Fruit fly (Drosophila melanogaster) whole organism, embryonic: Measurements from ENCODE around the gene Pax.

Experiments used
- Asciz ChIP-seq: fragments of 200-800 bp; sonication (Bioruptor generic); optimal IDR thresholded peaks from 2 replicates; lab custom pipeline; 2017; ENCODE audit warnings: missing biosample characterization, mild to moderate bottlenecking, missing genetic modification characterization, missing genetic modification reagents
- Blimp-1 ChIP-seq: fragments of 200-800 bp; sonication (Bioruptor generic); optimal IDR thresholded peaks from 3 replicates; lab custom pipeline; 2018; ENCODE audit warnings: missing biosample characterization, missing genetic modification characterization, mild to moderate bottlenecking, moderate library complexity, missing genetic modification reagents
- CG11723 ChIP-seq: fragments of 200-800 bp; sonication (Bioruptor generic); optimal IDR thresholded peaks from 2 replicates; lab custom pipeline; 2017; ENCODE audit warnings: missing biosample characterization, mild to moderate bottlenecking, missing genetic modification characterization
- CG13775 ChIP-seq: fragments of 200-800 bp; sonication (Bioruptor generic); optimal IDR thresholded peaks from 3 replicates; lab custom pipeline; 2017; ENCODE audit warnings: missing biosample characterization, mild to moderate bottlenecking, missing genetic modification characterization
- CG15269 ChIP-seq: fragments of 200-800 bp; sonication (Bioruptor generic); optimal IDR thresholded peaks from 2 replicates; lab custom pipeline; 2018; ENCODE audit warnings: missing biosample characterization, mild to moderate bottlenecking, missing genetic modification characterization, moderate library complexity
- CG15479 ChIP-seq: fragments of 200-800 bp; sonication (Bioruptor generic); optimal IDR thresholded peaks from 3 replicates; lab custom pipeline; 2019; ENCODE audit warnings: missing biosample characterization, mild to moderate bottlenecking, missing genetic modification characterization, moderate library complexity
- CG15601 ChIP-seq: fragments of 200-800 bp; sonication (Bioruptor generic); optimal IDR thresholded peaks from 3 replicates; lab custom pipeline; 2019; ENCODE audit warnings: missing biosample characterization, mild to moderate bottlenecking, missing genetic modification characterization, moderate library complexity
- CG15696 ChIP-seq: fragments of 200-800 bp; sonication (Bioruptor generic); optimal IDR thresholded peaks from 2 replicates; lab custom pipeline; 2019; ENCODE audit warnings: missing biosample characterization, mild to moderate bottlenecking, missing genetic modification characterization, moderate library complexity
- CG17359 ChIP-seq: fragments of 200-800 bp; sonication (Bioruptor generic); optimal IDR thresholded peaks from 3 replicates; lab custom pipeline; 2018; ENCODE audit warnings: missing biosample characterization, mild to moderate bottlenecking, missing genetic modification characterization, moderate library complexity
- CG17361 ChIP-seq: fragments of 200-800 bp; sonication (Bioruptor generic); IDR thresholded peaks from 3 replicates; pipeline ENCODE4 v1.3.6; 2022; ENCODE audit warnings: missing biosample characterization, missing genetic modification characterization
- CG17802 ChIP-seq: fragments of 200-800 bp; sonication (Bioruptor generic); optimal IDR thresholded peaks from 2 replicates; lab custom pipeline; 2018; ENCODE audit warnings: missing biosample characterization, mild to moderate bottlenecking, missing genetic modification characterization, moderate library complexity
- CG1792 ChIP-seq: fragments of 200-800 bp; sonication (Bioruptor generic); optimal IDR thresholded peaks from 2 replicates; lab custom pipeline; 2016; ENCODE audit warnings: missing biosample characterization, missing genetic modification characterization
- CG18262 ChIP-seq: fragments of 200-800 bp; optimal IDR thresholded peaks from 3 replicates; lab custom pipeline; 2019; ENCODE audit warnings: missing biosample characterization, mild to moderate bottlenecking, missing genetic modification characterization, moderate library complexity
- CG18599 ChIP-seq: fragments of 200-800 bp; sonication (Bioruptor generic); optimal IDR thresholded peaks from 3 replicates; lab custom pipeline; 2017; ENCODE audit warnings: missing biosample characterization, missing genetic modification characterization, mild to moderate bottlenecking, moderate library complexity, missing genetic modification reagents
- CG18619 ChIP-seq: fragments of 200-800 bp; sonication (Bioruptor generic); optimal IDR thresholded peaks from 3 replicates; lab custom pipeline; 2017; ENCODE audit warnings: missing biosample characterization, mild to moderate bottlenecking, missing genetic modification characterization
- CG2678 ChIP-seq: fragments of 200-800 bp; sonication (Bioruptor generic); optimal IDR thresholded peaks from 3 replicates; lab custom pipeline; 2019; ENCODE audit warnings: missing biosample characterization, mild to moderate bottlenecking, missing genetic modification characterization, moderate library complexity
- CG2875 ChIP-seq: fragments of 200-800 bp; sonication (Bioruptor generic); optimal IDR thresholded peaks from 2 replicates; lab custom pipeline; 2017; ENCODE audit warnings: missing biosample characterization, mild to moderate bottlenecking, missing genetic modification characterization, missing genetic modification reagents
- CG31224 ChIP-seq: fragments of 200-800 bp; sonication (Bioruptor generic); IDR thresholded peaks from 2 replicates; pipeline ENCODE4 v1.3.6; 2022; ENCODE audit warnings: missing biosample characterization, missing genetic modification characterization
- CG31441 ChIP-seq: fragments of 200-800 bp; sonication (Bioruptor generic); IDR thresholded peaks from 2 replicates; pipeline ENCODE4 v1.3.6; 2022; ENCODE audit warnings: missing biosample characterization, missing genetic modification characterization
- CG33213 ChIP-seq: fragments of 200-800 bp; sonication (Bioruptor generic); optimal IDR thresholded peaks from 3 replicates; lab custom pipeline; 2016; ENCODE audit warnings: missing biosample characterization, missing genetic modification characterization
- CG3407 ChIP-seq: fragments of 200-800 bp; sonication (Bioruptor generic); optimal IDR thresholded peaks from 2 replicates; lab custom pipeline; 2018; ENCODE audit warnings: missing biosample characterization, mild to moderate bottlenecking, missing genetic modification characterization
- CG3726 ChIP-seq: fragments of 200-800 bp; sonication (Bioruptor generic); IDR thresholded peaks from 3 replicates; pipeline ENCODE4, ENCODE4 v1.3.6; 2022; ENCODE audit warnings: missing biosample characterization, missing genetic modification characterization
- CG3995 ChIP-seq: fragments of 200-800 bp; sonication (Bioruptor generic); optimal IDR thresholded peaks from 3 replicates; lab custom pipeline; 2016; ENCODE audit warnings: missing biosample characterization, missing genetic modification characterization
- CG6813 ChIP-seq: fragments of 200-800 bp; sonication (Bioruptor generic); optimal IDR thresholded peaks from 2 replicates; lab custom pipeline; 2017; ENCODE audit warnings: missing biosample characterization, missing genetic modification characterization, mild to moderate bottlenecking, moderate library complexity, missing genetic modification reagents
- CG9876 ChIP-seq: fragments of 200-800 bp; sonication (Bioruptor generic); optimal IDR thresholded peaks from 2 replicates; lab custom pipeline; 2016; ENCODE audit warnings: missing biosample characterization, missing genetic modification characterization
- D ChIP-seq, 2 experiments: fragments of 200-800 bp in 1 of 2; fragments of >200 bp in 1 of 2; sonication (Bioruptor generic) in 1 of 2; optimal IDR thresholded peaks; 2 replicates in 1 of 2; 3 replicates in 1 of 2; lab custom pipeline; 2017; ENCODE audit warnings: mild to moderate bottlenecking in 1 of 2, missing biosample characterization in 1 of 2, missing genetic modification characterization in 1 of 2, missing genetic modification reagents in 1 of 2
- D19B ChIP-seq: fragments of 200-800 bp; sonication (Bioruptor generic); optimal IDR thresholded peaks from 2 replicates; lab custom pipeline; 2017; ENCODE audit warnings: missing biosample characterization, mild to moderate bottlenecking, missing genetic modification characterization
- Dip3 ChIP-seq: fragments of 200-800 bp; sonication (Bioruptor generic); optimal IDR thresholded peaks from 3 replicates; lab custom pipeline; 2016; ENCODE audit warnings: missing biosample characterization, missing genetic modification characterization
- HLH3B ChIP-seq: fragments of 200-800 bp; sonication (Bioruptor generic); IDR thresholded peaks from 2 replicates; pipeline ENCODE4 v1.3.6; 2022; ENCODE audit warnings: missing biosample characterization, missing genetic modification characterization
- Max ChIP-seq: fragments of 200-800 bp; sonication (Bioruptor generic); optimal IDR thresholded peaks from 2 replicates; lab custom pipeline; 2016; ENCODE audit warnings: missing biosample characterization, mild to moderate bottlenecking, missing genetic modification characterization
- PHDP ChIP-seq: fragments of 200-800 bp; sonication (Bioruptor generic); optimal IDR thresholded peaks from 3 replicates; lab custom pipeline; 2018; ENCODE audit warnings: missing biosample characterization, mild to moderate bottlenecking, missing genetic modification characterization, moderate library complexity
- Sox100B ChIP-seq: fragments of 200-800 bp; sonication (Bioruptor generic); optimal IDR thresholded peaks from 3 replicates; lab custom pipeline; 2018; ENCODE audit warnings: missing biosample characterization, mild to moderate bottlenecking, missing genetic modification characterization
- Tbp ChIP-seq: fragments of >200 bp; optimal IDR thresholded peaks from 2 replicates; lab custom pipeline; 2018; ENCODE audit warnings: missing biosample characterization, missing genetic modification characterization
- Vsx1 ChIP-seq: fragments of 200-800 bp; sonication (Bioruptor generic); optimal IDR thresholded peaks from 2 replicates; lab custom pipeline; 2017; ENCODE audit warnings: missing biosample characterization, mild to moderate bottlenecking, missing genetic modification characterization, missing genetic modification reagents
- ash1 ChIP-seq: fragments of 200-800 bp; sonication (Bioruptor generic); optimal IDR thresholded peaks from 2 replicates; lab custom pipeline; 2018; ENCODE audit warnings: missing biosample characterization, mild to moderate bottlenecking, missing genetic modification characterization
- crol ChIP-seq: fragments of 200-800 bp; sonication (Bioruptor generic); IDR thresholded peaks from 2 replicates; pipeline ENCODE4 v1.3.6; 2022; ENCODE audit warnings: missing biosample characterization, missing genetic modification characterization
- cwo ChIP-seq: fragments of 200-800 bp; sonication (Bioruptor generic); optimal IDR thresholded peaks from 3 replicates; lab custom pipeline; 2017; ENCODE audit warnings: missing biosample characterization, missing genetic modification characterization, mild to moderate bottlenecking, moderate library complexity, missing genetic modification reagents
- en ChIP-seq: fragments of 200-800 bp; sonication (Bioruptor generic); optimal IDR thresholded peaks from 2 replicates; lab custom pipeline; 2016; ENCODE audit warnings: missing biosample characterization, missing genetic modification characterization
- gem ChIP-seq: fragments of 200-800 bp; sonication (Bioruptor generic); optimal IDR thresholded peaks from 2 replicates; lab custom pipeline; 2019; ENCODE audit warnings: missing biosample characterization, mild to moderate bottlenecking, missing genetic modification characterization, moderate library complexity
- jumu ChIP-seq: fragments of 200-800 bp; sonication (Bioruptor generic); optimal IDR thresholded peaks from 3 replicates; lab custom pipeline; 2016; ENCODE audit warnings: missing biosample characterization, missing genetic modification characterization
- kah ChIP-seq: fragments of 200-800 bp; sonication (Bioruptor generic); optimal IDR thresholded peaks from 2 replicates; lab custom pipeline; 2018; ENCODE audit warnings: missing biosample characterization, mild to moderate bottlenecking, missing genetic modification characterization
- kni ChIP-seq: fragments of 200-800 bp; sonication (Bioruptor generic); optimal IDR thresholded peaks from 3 replicates; lab custom pipeline; 2017; ENCODE audit warnings: mild to moderate bottlenecking, missing biosample characterization, missing genetic modification reagents, missing genetic modification characterization
- nmo ChIP-seq: fragments of 200-800 bp; sonication (Bioruptor generic); optimal IDR thresholded peaks from 2 replicates; lab custom pipeline; 2018; ENCODE audit warnings: missing biosample characterization, mild to moderate bottlenecking, missing genetic modification characterization, moderate library complexity
- p53 ChIP-seq: fragments of 200-800 bp; sonication (Bioruptor generic); optimal IDR thresholded peaks from 2 replicates; lab custom pipeline; 2016; ENCODE audit warnings: missing biosample characterization, missing genetic modification characterization
- pnt ChIP-seq: fragments of 200-800 bp; sonication (Bioruptor generic); optimal IDR thresholded peaks from 3 replicates; lab custom pipeline; 2016; ENCODE audit warnings: missing biosample characterization, missing genetic modification characterization
- psq ChIP-seq: fragments of 200-800 bp; sonication (Bioruptor generic); optimal IDR thresholded peaks from 2 replicates; lab custom pipeline; 2017; ENCODE audit warnings: missing biosample characterization, missing genetic modification characterization
- sens-2 ChIP-seq: fragments of 200-800 bp; sonication (Bioruptor generic); IDR thresholded peaks from 2 replicates; pipeline ENCODE4 v1.3.6; 2022; ENCODE audit warnings: missing biosample characterization, missing genetic modification characterization
- tna ChIP-seq: fragments of 200-800 bp; sonication (Bioruptor generic); IDR thresholded peaks from 2 replicates; pipeline ENCODE4 v1.3.6; 2022; ENCODE audit warnings: missing biosample characterization, missing genetic modification characterization; ENCODE audit not compliant: partially characterized antibody
- trem ChIP-seq: fragments of 200-800 bp; optimal IDR thresholded peaks from 3 replicates; lab custom pipeline; 2019; ENCODE audit warnings: missing biosample characterization, mild to moderate bottlenecking, missing genetic modification characterization, moderate library complexity
- unpg ChIP-seq: fragments of 200-800 bp; sonication (Bioruptor generic); optimal IDR thresholded peaks from 3 replicates; lab custom pipeline; 2018; ENCODE audit warnings: missing biosample characterization, mild to moderate bottlenecking, missing genetic modification characterization, moderate library complexity

The Pax gene

dm6 chr2L:19370046-19370445 lies 56.4 kb downstream of the Pax start, which contains the start of gene CG17349 (continued):
- TF ChIP-seq unpg = peak; percentile 23
- peak; percentile 50 for TF ChIP-seq gem (tag; lab: Kevin White, UChicago)
- peak; percentile 22; the same call in 1 of the 2 replicates for TF ChIP-seq CG31441 (GFP tag; lab: Robert Waterston, UW)
- peak; percentile 32; the same call in 1 of the 3 replicates for TF ChIP-seq CG17361
- no peak for TF ChIP-seq psq (GFP tag; lab: Kevin White, UChicago)
- TF ChIP-seq ash1 = no peak
- no peak for TF ChIP-seq CG3726 (GFP tag; lab: Robert Waterston, UW)
- TF ChIP-seq Sox100B = peak; percentile 21
- peak; percentile 46 for TF ChIP-seq CG2678 (tag; lab: Kevin White, UChicago)
- TF ChIP-seq CG3407 = peak; percentile 60
- no peak for TF ChIP-seq HLH3B (GFP tag; lab: Robert Waterston, UW)
- TF ChIP-seq CG18619 = no peak
- peak; percentile 35; the same call in 1 of the 2 replicates for TF ChIP-seq crol (GFP tag; lab: Robert Waterston, UW)
- TF ChIP-seq CG15696 = peak; percentile 26
- no peak for TF ChIP-seq CG1792 (GFP tag; lab: Kevin White, UChicago)
- TF ChIP-seq CG31224 = no peak
- TF ChIP-seq en (GFP tag; lab: Kevin White, UChicago) = no peak
- peak; percentile 43 for TF ChIP-seq PHDP (tag; lab: Kevin White, UChicago)
- no peak for TF ChIP-seq Tbp (GFP tag; lab: Kevin White, UChicago)
- peak; percentile 66 for TF ChIP-seq Blimp-1 (GFP tag; lab: Kevin White, UChicago)
- TF ChIP-seq CG18599 (GFP tag; lab: Kevin White, UChicago) = peak; percentile 9
- no peak for TF ChIP-seq Max (GFP tag; lab: Kevin White, UChicago)
- no peak for TF ChIP-seq sens-2 (GFP tag; lab: Robert Waterston, UW)
- no peak for TF ChIP-seq CG15479 (GFP tag; lab: Kevin White, UChicago)
- TF ChIP-seq CG6813 (GFP tag; lab: Kevin White, UChicago) = peak; percentile 46
- TF ChIP-seq D19B (GFP tag; lab: Kevin White, UChicago) = no peak
- TF ChIP-seq CG15269 (tag; lab: Kevin White, UChicago) = no peak
- no peak for TF ChIP-seq CG13775 (GFP tag; lab: Kevin White, UChicago)
- TF ChIP-seq kni (GFP tag; lab: Kevin White, UChicago) = no peak
- TF ChIP-seq nmo = no peak
- no peak for TF ChIP-seq p53 (GFP tag; lab: Kevin White, UChicago)
- no peak for TF ChIP-seq kah (GFP tag; lab: Kevin White, UChicago)
- no peak for TF ChIP-seq cwo (GFP tag; lab: Kevin White, UChicago)
- TF ChIP-seq tna (GFP tag; lab: Robert Waterston, UW) = no peak
- TF ChIP-seq CG3995 = no peak
- no peak for TF ChIP-seq jumu (GFP tag; lab: Kevin White, UChicago)
- peak; percentile 74 for TF ChIP-seq CG2875 (GFP tag; lab: Kevin White, UChicago)
- TF ChIP-seq CG11723 (GFP tag; lab: Kevin White, UChicago) = no peak
- TF ChIP-seq trem = peak; percentile 3
- TF ChIP-seq D (optimal IDR thresholded peaks at IDR 0.05; lab: Kevin White, UChicago) = no peak
- TF ChIP-seq D (GFP tag; optimal IDR thresholded peaks at IDR 0.05; lab: Kevin White, UChicago) = peak; percentile 15
- no peak for TF ChIP-seq Dip3 (GFP tag; lab: Kevin White, UChicago)
- TF ChIP-seq CG33213 (GFP tag; lab: Kevin White, UChicago) = no peak
- peak; percentile 35 for TF ChIP-seq CG17359 (tag; lab: Kevin White, UChicago)
- TF ChIP-seq Asciz = peak; percentile 55
- no peak for TF ChIP-seq CG9876 (GFP tag; lab: Kevin White, UChicago)
- peak; percentile 27 for TF ChIP-seq CG18262
- TF ChIP-seq CG15601 (tag; lab: Kevin White, UChicago) = peak; percentile 29
- no peak for TF ChIP-seq CG17802 (tag; lab: Kevin White, UChicago)
- peak; percentile 18 for TF ChIP-seq Vsx1 (GFP tag; lab: Kevin White, UChicago)
- TF ChIP-seq pnt (GFP tag; lab: Kevin White, UChicago) = no peak
